Fruit fly (Drosophila melanogaster) whole organism, adult: ENCODE results near the gene Irp-1A.
A peak's percentile ranks its signal among the peaks of the same experiment; 100 is the strongest.

Experiments used
- CG11617 ChIP-seq: fragments of 200-800 bp; sonication (Bioruptor generic); optimal IDR thresholded peaks from 2 replicates; lab custom pipeline; 2017; ENCODE audit warnings: mild to moderate bottlenecking, missing biosample characterization, missing genetic modification reagents, missing genetic modification characterization
- CG12768 ChIP-seq: fragments of 200-800 bp; sonication (Bioruptor generic); optimal IDR thresholded peaks from 2 replicates; lab custom pipeline; 2017; ENCODE audit warnings: missing biosample characterization, missing genetic modification characterization, mild to moderate bottlenecking, moderate library complexity, missing genetic modification reagents
- CG14711 ChIP-seq: fragments of 200-800 bp; sonication (Bioruptor generic); optimal IDR thresholded peaks from 2 replicates; lab custom pipeline; 2018; ENCODE audit warnings: missing biosample characterization, mild to moderate bottlenecking, missing genetic modification characterization, moderate library complexity
- CG1620 ChIP-seq: fragments of 200-800 bp; sonication (Bioruptor generic); optimal IDR thresholded peaks from 2 replicates; lab custom pipeline; 2016; ENCODE audit warnings: missing biosample characterization, missing genetic modification characterization
- CG33017 ChIP-seq: fragments of 200-800 bp; sonication (Bioruptor generic); optimal IDR thresholded peaks from 2 replicates; lab custom pipeline; 2018; ENCODE audit warnings: missing biosample characterization, mild to moderate bottlenecking, missing genetic modification characterization, moderate library complexity
- CG5204 ChIP-seq: fragments of 200-800 bp; sonication (Bioruptor generic); optimal IDR thresholded peaks from 2 replicates; lab custom pipeline; 2016; ENCODE audit warnings: missing biosample characterization, missing genetic modification characterization
- CG7045 ChIP-seq: fragments of 200-800 bp; sonication (Bioruptor generic); optimal IDR thresholded peaks from 2 replicates; lab custom pipeline; 2017; ENCODE audit warnings: missing biosample characterization, mild to moderate bottlenecking, missing genetic modification characterization
- CG7101 ChIP-seq: fragments of 200-800 bp; sonication (Bioruptor generic); optimal IDR thresholded peaks from 2 replicates; lab custom pipeline; 2018; ENCODE audit warnings: missing biosample characterization, mild to moderate bottlenecking, missing genetic modification characterization, moderate library complexity
- Clk ChIP-seq: fragments of 200-800 bp; sonication (Bioruptor generic); optimal IDR thresholded peaks from 2 replicates; lab custom pipeline; 2017; ENCODE audit warnings: missing biosample characterization, missing genetic modification characterization
- Crg-1 ChIP-seq: fragments of 200-800 bp; sonication (Bioruptor generic); optimal IDR thresholded peaks from 2 replicates; lab custom pipeline; 2016; ENCODE audit warnings: missing biosample characterization, missing genetic modification characterization
- Hr96 ChIP-seq: fragments of 200-800 bp; sonication (Bioruptor generic); optimal IDR thresholded peaks from 2 replicates; lab custom pipeline; 2016; ENCODE audit warnings: missing biosample characterization, missing genetic modification characterization
- Mnt ChIP-seq: fragments of 200-800 bp; sonication (Bioruptor generic); optimal IDR thresholded peaks from 2 replicates; lab custom pipeline; 2016; ENCODE audit warnings: missing biosample characterization, mild to moderate bottlenecking, missing genetic modification characterization
- bab1 ChIP-seq: fragments of 200-800 bp; sonication (Bioruptor generic); optimal IDR thresholded peaks from 3 replicates; lab custom pipeline; 2019; ENCODE audit warnings: missing biosample characterization, mild to moderate bottlenecking, missing genetic modification characterization, moderate library complexity
- cic ChIP-seq: fragments of 200-800 bp; sonication (Bioruptor generic); optimal IDR thresholded peaks from 2 replicates; lab custom pipeline; 2017; ENCODE audit warnings: missing biosample characterization, mild to moderate bottlenecking, missing genetic modification characterization, moderate library complexity
- cnc ChIP-seq, 2 experiments: fragments of >200 bp; optimal IDR thresholded peaks; 2 replicates each; lab custom pipeline; 2017
- kay ChIP-seq: fragments of 200-800 bp; sonication (Bioruptor generic); peaks from one replicate; lab custom pipeline; 2016; ENCODE audit warnings: missing biosample characterization, missing genetic modification characterization, borderline replicate concordance
- ovo ChIP-seq: fragments of 200-800 bp; sonication (Bioruptor generic); optimal IDR thresholded peaks from 2 replicates; lab custom pipeline; 2016; ENCODE audit warnings: missing biosample characterization, missing genetic modification characterization
- pad ChIP-seq: fragments of 200-800 bp; sonication (Bioruptor generic); optimal IDR thresholded peaks from 3 replicates; lab custom pipeline; 2017; ENCODE audit warnings: missing biosample characterization, missing genetic modification characterization, mild to moderate bottlenecking, moderate library complexity, missing genetic modification reagents
- tj ChIP-seq: fragments of 200-800 bp; sonication (Bioruptor generic); optimal IDR thresholded peaks from 3 replicates; lab custom pipeline; 2017; ENCODE audit warnings: missing biosample characterization, mild to moderate bottlenecking, missing genetic modification characterization, moderate library complexity
- toe ChIP-seq: fragments of 200-800 bp; sonication (Bioruptor generic); optimal IDR thresholded peaks from 2 replicates; lab custom pipeline; 2016; ENCODE audit warnings: missing biosample characterization, missing genetic modification characterization

Irp-1A gene

DNA sequence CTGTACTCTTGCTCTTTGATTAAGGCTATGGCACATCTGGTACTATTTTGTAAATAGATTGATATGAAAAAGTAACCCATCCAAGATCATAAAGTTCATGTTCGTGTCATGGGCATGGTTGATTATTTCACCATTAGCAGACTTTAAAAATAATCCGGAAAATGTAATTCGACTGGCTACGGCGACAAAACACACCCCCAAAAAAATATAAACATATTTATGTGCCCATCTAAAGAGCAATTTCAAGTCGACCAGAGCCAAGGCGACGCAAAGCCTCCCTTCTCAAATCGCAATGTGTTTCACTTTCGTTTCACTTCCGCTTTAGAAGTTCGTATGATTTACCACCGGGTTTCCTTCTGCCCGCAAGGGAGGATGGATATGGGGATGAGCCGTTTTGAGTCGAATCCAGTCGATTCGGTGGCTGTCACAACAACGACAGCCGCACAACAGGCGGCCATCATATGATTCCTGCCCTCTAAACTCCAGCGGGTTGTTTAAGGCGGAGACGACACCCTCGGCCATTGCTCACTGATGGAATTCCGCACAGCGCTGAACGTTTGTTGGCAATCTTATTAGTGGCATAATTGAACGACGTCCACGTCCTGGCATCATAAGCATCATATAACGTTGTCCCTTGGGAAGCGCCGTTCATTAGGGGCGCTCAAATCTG is 5.3 kb downstream of the Irp-1A start:
- TF ChIP-seq cnc (optimal IDR thresholded peaks at IDR 0.05; lab: Kevin White, UChicago) = no peak
- no peak for TF ChIP-seq pad (GFP tag; lab: Kevin White, UChicago)
- TF ChIP-seq ovo (GFP tag; lab: Kevin White, UChicago) = no peak
- TF ChIP-seq CG12768 (GFP tag; lab: Kevin White, UChicago) = no peak
- TF ChIP-seq CG11617 (GFP tag; lab: Kevin White, UChicago) = no peak
- no peak for TF ChIP-seq CG14711 (tag; lab: Kevin White, UChicago)
- TF ChIP-seq CG5204 (GFP tag; lab: Kevin White, UChicago) = no peak
- no peak for TF ChIP-seq Crg-1 (GFP tag; lab: Kevin White, UChicago)

- TF ChIP-seq kay (GFP tag; lab: Kevin White, UChicago) (peak; percentile 79), Hr96 (GFP tag; lab: Kevin White, UChicago) (no peak), CG33017 (tag; lab: Kevin White, UChicago) (no peak), CG7045 (GFP tag; lab: Kevin White, UChicago) (no peak), cic (GFP tag; lab: Kevin White, UChicago) (no peak)
Observed at dm6 chr3R:22718401-22718800, 6.0 kb downstream of the Irp-1A start.

dm6 chr3R:22717863-22718262 is 6.5 kb downstream of the Irp-1A start:
- TF ChIP-seq cnc (optimal IDR thresholded peaks at IDR 0.05; lab: Kevin White, UChicago) (no peak), ovo (GFP tag; lab: Kevin White, UChicago) (no peak), Clk (no peak), CG33017 (tag; lab: Kevin White, UChicago) (no peak)

- TF ChIP-seq Clk = no peak
- no peak for TF ChIP-seq tj (GFP tag; lab: Kevin White, UChicago)
- TF ChIP-seq pad (GFP tag; lab: Kevin White, UChicago) = no peak
- TF ChIP-seq Mnt (GFP tag; lab: Kevin White, UChicago) = no peak
- TF ChIP-seq CG1620 (GFP tag; lab: Kevin White, UChicago) = no peak
- no peak for TF ChIP-seq toe (GFP tag; lab: Kevin White, UChicago)
- no peak for TF ChIP-seq cnc (optimal IDR thresholded peaks at IDR 0.05; lab: Kevin White, UChicago)
- no peak for TF ChIP-seq CG12768 (GFP tag; lab: Kevin White, UChicago)
Observed at dm6 chr3R:22710662-22711061, 13.7 kb downstream of the Irp-1A start, which contains the start of gene CG4907. TSS of gene CG4907 (minus strand) at chr3R:22710762.

dm6 chr3R:22707178-22707577 is 17.2 kb downstream of the Irp-1A start, which contains the start of gene CG13842:
TSS of gene CG13842 (minus strand) at chr3R:22707278.
- TF ChIP-seq Clk = no peak
- no peak for TF ChIP-seq cnc (optimal IDR thresholded peaks at IDR 0.05; lab: Kevin White, UChicago)

dm6 chr3R:22701793-22702192 is 22.6 kb downstream of the Irp-1A start, which contains the start of the genes CG6972 and CCAP:
TSS of gene CG6972 (plus strand) at chr3R:22702007.
TSS of gene CCAP (minus strand) at chr3R:22702084.
- no peak for TF ChIP-seq tj (GFP tag; lab: Kevin White, UChicago)
- no peak for TF ChIP-seq CG7045 (GFP tag; lab: Kevin White, UChicago)
- TF ChIP-seq Hr96 (GFP tag; lab: Kevin White, UChicago) = no peak
- no peak for TF ChIP-seq CG5204 (GFP tag; lab: Kevin White, UChicago)
- no peak for TF ChIP-seq pad (GFP tag; lab: Kevin White, UChicago)
- no peak for TF ChIP-seq CG7101
- no peak for TF ChIP-seq CG1620 (GFP tag; lab: Kevin White, UChicago)
- TF ChIP-seq Crg-1 (GFP tag; lab: Kevin White, UChicago) = no peak

- TF ChIP-seq toe (GFP tag; lab: Kevin White, UChicago) = no peak
- TF ChIP-seq bab1 (GFP tag; lab: Kevin White, UChicago) = peak; percentile 11
Observed at dm6 chr3R:22698208-22698607, 26.2 kb downstream of the Irp-1A start, which contains the start of gene Cyp6d4. TSS of gene Cyp6d4 (plus strand) at chr3R:22698319.

DNA sequence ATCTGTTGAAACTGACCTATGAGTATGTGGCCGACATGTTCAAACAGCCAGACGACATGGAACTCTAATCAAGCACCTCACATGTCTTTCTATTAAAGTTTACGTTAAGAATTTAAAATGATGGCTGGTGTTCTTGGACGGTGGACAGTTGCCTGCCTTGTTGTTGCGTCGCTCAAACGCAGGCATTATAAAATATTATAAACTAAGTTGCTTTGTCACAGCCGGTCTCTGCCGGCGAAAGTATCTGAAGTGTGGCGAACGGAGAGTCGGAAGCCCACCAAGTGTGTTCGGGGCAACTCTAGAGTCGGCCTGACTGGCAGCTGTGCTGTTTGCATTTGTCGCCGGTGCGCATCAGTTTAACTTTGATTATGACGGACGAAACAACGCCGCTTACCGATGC is 29.7 kb downstream of the Irp-1A start, which contains the start of gene cd:
TSS of gene cd (plus strand) at position 301 of the 400 bp plus-strand sequence.
- TF ChIP-seq ovo (GFP tag; lab: Kevin White, UChicago) = no peak
- TF ChIP-seq Hr96 (GFP tag; lab: Kevin White, UChicago) = no peak
